Worm (Caenorhabditis elegans) whole organism, L2 larva: Measurements from ENCODE around the gene sup-12.

Source experiments
- ZK546.5 ChIP-seq: sonication (generic microtip); optimal IDR thresholded peaks from 2 replicates; lab custom pipeline; 2017; ENCODE audit warnings: missing biosample characterization, missing genetic modification characterization
- ama-1 ChIP-seq: fragments of 150-350 bp; optimal IDR thresholded peaks from 2 replicates; lab custom pipeline; 2018; ENCODE audit warnings: inconsistent platforms
- blmp-1 ChIP-seq: sonication (generic microtip); optimal IDR thresholded peaks from 2 replicates; lab custom pipeline; 2017; ENCODE audit warnings: missing genetic modification characterization, mild to moderate bottlenecking, missing compliant biosample characterization, antibody characterized with exemption, moderate library complexity; ENCODE audit not compliant: insufficient read depth
- nhr-6 ChIP-seq: fragments of 150-350 bp; optimal IDR thresholded peaks from 2 replicates; lab custom pipeline; 2014; ENCODE audit warnings: missing biosample characterization, missing genetic modification characterization
- snpc-4 ChIP-seq: fragments of 150-350 bp; optimal IDR thresholded peaks from 2 replicates; lab custom pipeline; 2014; ENCODE audit warnings: missing biosample characterization, missing genetic modification characterization
- unc-39 ChIP-seq: fragments of 150-350 bp; optimal IDR thresholded peaks from 2 replicates; lab custom pipeline; 2014; ENCODE audit warnings: missing biosample characterization, missing genetic modification characterization
- unc-62 ChIP-seq: fragments of 150-350 bp; optimal IDR thresholded peaks from 2 replicates; lab custom pipeline; 2014; ENCODE audit warnings: missing biosample characterization, missing genetic modification reagents, missing genetic modification characterization
- zag-1 ChIP-seq: fragments of 150-350 bp; optimal IDR thresholded peaks from 2 replicates; lab custom pipeline; 2014; ENCODE audit warnings: missing biosample characterization, missing genetic modification characterization

ce11 chrX:3858355-3858754 is 46.0 kb upstream of the sup-12 start:
- no peak for TF ChIP-seq blmp-1 (tag; lab: Kevin White, UChicago)
- no peak for TF ChIP-seq unc-39 (tag; lab: Kevin White, UChicago)
- TF ChIP-seq ama-1 (lab: Kevin White, UChicago) = no peak
- TF ChIP-seq unc-62 (GFP tag; lab: Kevin White, UChicago) = no peak
- no peak for TF ChIP-seq snpc-4 (tag; lab: Kevin White, UChicago)
- no peak for TF ChIP-seq zag-1 (tag; lab: Kevin White, UChicago)
- TF ChIP-seq ZK546.5 (tag; lab: Kevin White, UChicago) = no peak
- no peak for TF ChIP-seq nhr-6 (tag; lab: Kevin White, UChicago)
